Fruit fly (Drosophila melanogaster): ENCODE measurements around the gene nonA-l.

The nonA-l gene

dm6 chr3R:16646952-16647715 is 7.1 kb downstream of the nonA-l start, which contains the start of the genes CG10324 and CCT3 (continued):
- TF ChIP-seq MTF-1 (GFP tag; optimal IDR thresholded peaks at IDR 0.05; ENCODE audit: borderline replicate concordance) = peak; percentile 13
- TF ChIP-seq CG4707 (GFP tag; optimal IDR thresholded peaks at IDR 0.05) = no peak
- peak; percentile 53; the same call in 1 of the 2 replicates for TF ChIP-seq chm (GFP tag; IDR thresholded peaks at IDR 0.05)
- TF ChIP-seq bigmax (GFP tag; optimal IDR thresholded peaks at IDR 0.05) = no peak
- TF ChIP-seq CG1233 (GFP tag; optimal IDR thresholded peaks at IDR 0.05) = peak; percentile 51
- peak; percentile 85 for TF ChIP-seq gem (tag; optimal IDR thresholded peaks at IDR 0.05)
- peak; percentile 79 for TF ChIP-seq Dp (GFP tag; optimal IDR thresholded peaks at IDR 0.05)
- peak in 1 of 2 experiments; percentile 37 for TF ChIP-seq insv (GFP tag; optimal IDR thresholded peaks at IDR 0.05)
- TF ChIP-seq org-1 (GFP tag; optimal IDR thresholded peaks at IDR 0.05) = no peak
- 0 out of 2 replicates have a peak, but pooled peaks have one; percentile 49 for TF ChIP-seq ranshi (GFP tag; IDR thresholded peaks at IDR 0.05)
- peak; percentile 56 for TF ChIP-seq bab2 (GFP tag; optimal IDR thresholded peaks at IDR 0.05)
- TF ChIP-seq al (GFP tag; IDR thresholded peaks at IDR 0.05) = peak; percentile 54
- no peak for TF ChIP-seq pita (GFP tag; optimal IDR thresholded peaks at IDR 0.05)
- peak; percentile 65 for TF ChIP-seq CG33557 (GFP tag; optimal IDR thresholded peaks at IDR 0.05)
- TF ChIP-seq pros (GFP tag; optimal IDR thresholded peaks at IDR 0.05) = no peak
- TF ChIP-seq dmrt11E (tag; optimal IDR thresholded peaks at IDR 0.05) = peak; percentile 66
- peak; percentile 12 for TF ChIP-seq CG2678 (tag; optimal IDR thresholded peaks at IDR 0.05)
- peak; percentile 48; the same call in 1 of the 3 replicates for TF ChIP-seq CG7963 (GFP tag; IDR thresholded peaks at IDR 0.05; ENCODE audit: partially characterized antibody)
- no peak for TF ChIP-seq CHES-1-like (GFP tag; optimal IDR thresholded peaks at IDR 0.05)
- peak; percentile 68 for TF ChIP-seq CG17829 (tag; optimal IDR thresholded peaks at IDR 0.05)
- TF ChIP-seq lov (optimal IDR thresholded peaks at IDR 0.05) = no peak
- TF ChIP-seq lov (GFP tag; IDR thresholded peaks at IDR 0.05) = no peak
- no peak for TF ChIP-seq lbe (GFP tag; optimal IDR thresholded peaks at IDR 0.05)
- TF ChIP-seq CG13424 (tag; optimal IDR thresholded peaks at IDR 0.05) = peak; percentile 81
- no peak for TF ChIP-seq CG12769 (tag; optimal IDR thresholded peaks at IDR 0.05)
- peak; percentile 38 for TF ChIP-seq CG17912 (GFP tag; optimal IDR thresholded peaks at IDR 0.05)
- TF ChIP-seq Xrp1 (GFP tag; IDR thresholded peaks at IDR 0.05) = peak; percentile 74
- TF ChIP-seq CG13287 (GFP tag; IDR thresholded peaks at IDR 0.05; ENCODE audit: partially characterized antibody) = peak; percentile 67
- TF ChIP-seq CG3838 (GFP tag; optimal IDR thresholded peaks at IDR 0.05) = no peak
- peak; percentile 78 for TF ChIP-seq CG18262 (tag; optimal IDR thresholded peaks at IDR 0.05)
- TF ChIP-seq CG14050 (GFP tag; IDR thresholded peaks at IDR 0.05) = peak; percentile 56; the same call in 2 of the 3 replicates
- no peak for TF ChIP-seq Hr78 (GFP tag; optimal IDR thresholded peaks at IDR 0.05)
- TF ChIP-seq nau (GFP tag; optimal IDR thresholded peaks at IDR 0.05) = no peak
- no peak for TF ChIP-seq btn (GFP tag; optimal IDR thresholded peaks at IDR 0.05)
- TF ChIP-seq peb (GFP tag; IDR thresholded peaks at IDR 0.05) = no peak
- TF ChIP-seq aop (GFP tag; IDR thresholded peaks at IDR 0.05) = no peak
- peak; percentile 25; the same call in 1 of the 3 replicates for TF ChIP-seq Aef1 (GFP tag; IDR thresholded peaks at IDR 0.05)
- peak; percentile 78 for TF ChIP-seq dysf (GFP tag; IDR thresholded peaks at IDR 0.05)
- 0 out of 2 replicates have a peak, but pooled peaks have one; percentile 41 for TF ChIP-seq wdn (GFP tag; IDR thresholded peaks at IDR 0.05)
- TF ChIP-seq nerfin-2 (GFP tag; IDR thresholded peaks at IDR 0.05; ENCODE audit: partially characterized antibody) = 0 out of 2 replicates have a peak, but pooled peaks have one; percentile 46
- peak; percentile 10 for TF ChIP-seq jumu (GFP tag; optimal IDR thresholded peaks at IDR 0.05)
- TF ChIP-seq CG1603 (tag; optimal IDR thresholded peaks at IDR 0.05) = peak; percentile 51
- no peak for TF ChIP-seq Jarid2 (GFP tag; optimal IDR thresholded peaks at IDR 0.05)
- TF ChIP-seq CG8281 (tag; optimal IDR thresholded peaks at IDR 0.05) = no peak
- peak; percentile 56 for TF ChIP-seq inv (GFP tag; IDR thresholded peaks at IDR 0.05; ENCODE audit: partially characterized antibody)
- peak; percentile 3 for TF ChIP-seq Lhr (GFP tag; optimal IDR thresholded peaks at IDR 0.05)
- TF ChIP-seq CG8388 (GFP tag; optimal IDR thresholded peaks at IDR 0.05) = peak; percentile 55
- TF ChIP-seq CG18476 (GFP tag; optimal IDR thresholded peaks at IDR 0.05) = peak; percentile 53

Measured in whole organism, embryonic.